Worm (Caenorhabditis elegans) whole organism, young adult: Measurements from ENCODE around the gene Y45G5AM.3.

Experiments used
- Y95B8A.8 ChIP-seq: fragments of 200-800 bp; sonication (Bioruptor generic); IDR thresholded peaks from 2 replicates; pipeline ENCODE4 v1.3.6; 2022; ENCODE audit warnings: missing genetic modification reagents, missing genetic modification characterization, missing compliant biosample characterization
- attf-3 ChIP-seq: fragments of 200-800 bp; sonication (Bioruptor generic); conservative IDR thresholded peaks from 2 replicates; pipeline ENCODE4 v1.3.6; 2022; ENCODE audit warnings: missing genetic modification reagents, missing genetic modification characterization, missing compliant biosample characterization
- ccch-3 ChIP-seq: fragments of 200-800 bp; sonication (Bioruptor generic); optimal IDR thresholded peaks from 2 replicates; lab custom pipeline; 2018; ENCODE audit warnings: mild to moderate bottlenecking, missing genetic modification characterization, missing compliant biosample characterization
- egl-18 ChIP-seq: fragments of 200-800 bp; sonication (Bioruptor generic); IDR thresholded peaks from 2 replicates; pipeline ENCODE4 v1.3.6; 2022; ENCODE audit warnings: missing genetic modification reagents, missing genetic modification characterization, missing compliant biosample characterization
- fkh-3 ChIP-seq: sonication (generic microtip); optimal IDR thresholded peaks from 2 replicates; lab custom pipeline; 2016; ENCODE audit warnings: mild to moderate bottlenecking, missing genetic modification characterization, missing compliant biosample characterization
- hrde-1 ChIP-seq: sonication (generic microtip); optimal IDR thresholded peaks from 2 replicates; lab custom pipeline; 2016; ENCODE audit warnings: missing genetic modification characterization, mild to moderate bottlenecking, missing compliant biosample characterization, moderate library complexity, missing genotype, missing genetic modification reagents, borderline replicate concordance
- hsf-1 ChIP-seq: fragments of 200-800 bp; sonication (Bioruptor generic); IDR thresholded peaks from 2 replicates; pipeline ENCODE4 v1.3.6; 2022; ENCODE audit warnings: missing genetic modification reagents, missing genetic modification characterization, missing compliant biosample characterization
- nfya-1 ChIP-seq: sonication (generic microtip); optimal IDR thresholded peaks from 2 replicates; lab custom pipeline; 2017; ENCODE audit warnings: antibody characterized with exemption, missing compliant biosample characterization, missing genetic modification characterization, borderline replicate concordance; ENCODE audit not compliant: insufficient read depth
- rcor-1 ChIP-seq: fragments of 200-800 bp; sonication (Bioruptor generic); IDR thresholded peaks from 2 replicates; pipeline ENCODE4 v1.3.6; 2022; ENCODE audit warnings: missing genetic modification reagents, missing genetic modification characterization, missing compliant biosample characterization
- snpc-4 ChIP-seq, 5 experiments: fragments of 150-350 bp in 1 of 5; sonication (generic microtip) in 4 of 5; optimal IDR thresholded peaks; 2 replicates each; lab custom pipeline; 2014 to 2018; ENCODE audit warnings: missing genetic modification characterization in 5 of 5, missing biosample characterization in 3 of 5, antibody characterized with exemption in 2 of 5, mild to moderate bottlenecking in 2 of 5, missing compliant biosample characterization in 2 of 5, missing genotype in 2 of 5, moderate library complexity in 2 of 5, missing genetic modification reagents in 1 of 5
- tlf-1 ChIP-seq: fragments of 200-800 bp; sonication (Bioruptor generic); optimal IDR thresholded peaks from 2 replicates; lab custom pipeline; 2018; ENCODE audit warnings: mild to moderate bottlenecking, missing genetic modification characterization, missing compliant biosample characterization
- unc-62 ChIP-seq: fragments of 150-350 bp; optimal IDR thresholded peaks from 2 replicates; lab custom pipeline; 2014; ENCODE audit warnings: missing biosample characterization, missing genetic modification reagents, missing genetic modification characterization
- ztf-6 ChIP-seq: fragments of 200-800 bp; sonication (Bioruptor generic); IDR thresholded peaks from 2 replicates; pipeline ENCODE4 v1.3.6; 2022; ENCODE audit warnings: missing genetic modification reagents, missing genetic modification characterization, missing compliant biosample characterization

DNA sequence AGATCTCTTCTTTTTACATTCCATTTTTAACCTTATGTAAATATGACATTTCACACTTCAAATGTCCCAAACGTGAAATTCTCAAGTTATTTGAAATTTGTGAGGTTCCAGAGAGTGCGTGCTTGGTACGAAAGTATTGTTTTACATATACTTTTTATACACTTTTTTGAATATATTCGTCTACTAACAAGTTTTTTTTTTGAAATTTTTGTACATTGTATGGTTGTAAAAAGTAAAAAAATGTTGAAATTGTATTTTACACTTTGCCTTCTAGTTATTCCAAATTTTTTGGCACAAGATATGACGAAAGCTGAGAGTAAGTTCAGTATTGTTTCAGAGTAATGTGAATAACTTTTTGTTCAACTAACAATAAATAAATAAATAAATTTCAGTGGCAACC is 29.6 kb upstream of the Y45G5AM.3 start, which contains the start of gene lgc-1:
- TF ChIP-seq ccch-3 (GFP tag; lab: Kevin White, UChicago) = no peak
- TF ChIP-seq rcor-1 (GFP tag; lab: Robert Waterston, UW) = no peak
- TF ChIP-seq tlf-1 (GFP tag; lab: Kevin White, UChicago) = no peak
- no peak for TF ChIP-seq egl-18 (GFP tag; lab: Robert Waterston, UW)
- TF ChIP-seq attf-3 = no peak
- no peak for TF ChIP-seq ztf-6 (GFP tag; lab: Robert Waterston, UW)
- TF ChIP-seq unc-62 (GFP tag; lab: Kevin White, UChicago) = no peak
- no peak for TF ChIP-seq snpc-4 (GFP tag; optimal IDR thresholded peaks at IDR 0.05; lab: Kevin White, UChicago)
- no peak for TF ChIP-seq snpc-4 (tag; optimal IDR thresholded peaks at IDR 0.05; lab: Kevin White, UChicago)
- no peak for TF ChIP-seq fkh-3 (tag; lab: Kevin White, UChicago)
- no peak for TF ChIP-seq hsf-1 (GFP tag; lab: Robert Waterston, UW)
- no peak for TF ChIP-seq nfya-1 (tag; lab: Kevin White, UChicago)
- TF ChIP-seq hrde-1 (tag; lab: Kevin White, UChicago) = no peak
- TF ChIP-seq Y95B8A.8 (GFP tag; lab: Robert Waterston, UW) = no peak
